Fruit fly (Drosophila melanogaster) whole organism, embryonic: Measurements from ENCODE around the gene CG7276.

Source experiments
- CG10209 ChIP-seq: fragments of 200-800 bp; sonication (Bioruptor generic); optimal IDR thresholded peaks from 3 replicates; lab custom pipeline; 2017; ENCODE audit warnings: missing biosample characterization, mild to moderate bottlenecking, missing genetic modification characterization, missing genetic modification reagents
- Med ChIP-seq: fragments of 200-800 bp; sonication (Bioruptor generic); peaks from one replicate; lab custom pipeline; 2016; ENCODE audit warnings: missing biosample characterization, missing genetic modification characterization, mild to moderate bottlenecking, inconsistent platforms, moderate library complexity
- gfzf ChIP-seq: fragments of 200-800 bp; sonication (Bioruptor generic); optimal IDR thresholded peaks from 2 replicates; lab custom pipeline; 2016; ENCODE audit warnings: missing biosample characterization, mild to moderate bottlenecking, missing genetic modification characterization, moderate library complexity

DNA sequence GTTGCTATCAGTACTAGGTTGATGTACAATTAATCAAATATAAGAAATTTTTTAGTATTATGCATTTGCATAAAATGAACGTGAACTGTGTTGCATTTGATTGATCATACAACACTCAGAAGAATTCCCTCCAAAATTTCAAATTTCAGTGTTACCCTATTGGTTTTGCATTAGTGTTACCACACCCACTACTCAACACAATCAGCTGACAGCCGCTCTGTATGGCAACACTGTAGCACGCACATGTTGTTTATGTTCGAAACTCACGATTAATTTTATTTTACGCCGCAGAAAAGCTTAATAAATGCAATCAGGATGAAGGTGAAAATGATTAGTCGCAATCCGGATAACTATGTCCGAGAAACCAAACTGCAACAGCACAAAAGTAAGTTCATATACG is 743 bp downstream of the CG7276 start, which contains the start of gene CG7275:
- TF ChIP-seq CG10209 (no peak), Med (GFP tag; lab: Kevin White, UChicago) (peak; percentile 85), gfzf (GFP tag; lab: Kevin White, UChicago) (peak; percentile 26)
